Fruit fly (Drosophila melanogaster) whole organism, adult: Measurements from ENCODE around the gene CG15208.
A peak's percentile ranks its signal among the peaks of the same experiment; 100 is the strongest.

Experiments
- CG11617 ChIP-seq: fragments of 200-800 bp; sonication (Bioruptor generic); optimal IDR thresholded peaks from 2 replicates; lab custom pipeline; 2017; ENCODE audit warnings: mild to moderate bottlenecking, missing biosample characterization, missing genetic modification reagents, missing genetic modification characterization
- CG14711 ChIP-seq: fragments of 200-800 bp; sonication (Bioruptor generic); optimal IDR thresholded peaks from 2 replicates; lab custom pipeline; 2018; ENCODE audit warnings: missing biosample characterization, mild to moderate bottlenecking, missing genetic modification characterization, moderate library complexity
- CG5204 ChIP-seq: fragments of 200-800 bp; sonication (Bioruptor generic); optimal IDR thresholded peaks from 2 replicates; lab custom pipeline; 2016; ENCODE audit warnings: missing biosample characterization, missing genetic modification characterization
- CG7101 ChIP-seq: fragments of 200-800 bp; sonication (Bioruptor generic); optimal IDR thresholded peaks from 2 replicates; lab custom pipeline; 2018; ENCODE audit warnings: missing biosample characterization, mild to moderate bottlenecking, missing genetic modification characterization, moderate library complexity
- Clk ChIP-seq: fragments of 200-800 bp; sonication (Bioruptor generic); optimal IDR thresholded peaks from 2 replicates; lab custom pipeline; 2017; ENCODE audit warnings: missing biosample characterization, missing genetic modification characterization
- Crg-1 ChIP-seq: fragments of 200-800 bp; sonication (Bioruptor generic); optimal IDR thresholded peaks from 2 replicates; lab custom pipeline; 2016; ENCODE audit warnings: missing biosample characterization, missing genetic modification characterization
- Mnt ChIP-seq: fragments of 200-800 bp; sonication (Bioruptor generic); optimal IDR thresholded peaks from 2 replicates; lab custom pipeline; 2016; ENCODE audit warnings: missing biosample characterization, mild to moderate bottlenecking, missing genetic modification characterization
- bab1 ChIP-seq: fragments of 200-800 bp; sonication (Bioruptor generic); optimal IDR thresholded peaks from 3 replicates; lab custom pipeline; 2019; ENCODE audit warnings: missing biosample characterization, mild to moderate bottlenecking, missing genetic modification characterization, moderate library complexity
- kay ChIP-seq: fragments of 200-800 bp; sonication (Bioruptor generic); peaks from one replicate; lab custom pipeline; 2016; ENCODE audit warnings: missing biosample characterization, missing genetic modification characterization, borderline replicate concordance
- toe ChIP-seq: fragments of 200-800 bp; sonication (Bioruptor generic); optimal IDR thresholded peaks from 2 replicates; lab custom pipeline; 2016; ENCODE audit warnings: missing biosample characterization, missing genetic modification characterization

DNA sequence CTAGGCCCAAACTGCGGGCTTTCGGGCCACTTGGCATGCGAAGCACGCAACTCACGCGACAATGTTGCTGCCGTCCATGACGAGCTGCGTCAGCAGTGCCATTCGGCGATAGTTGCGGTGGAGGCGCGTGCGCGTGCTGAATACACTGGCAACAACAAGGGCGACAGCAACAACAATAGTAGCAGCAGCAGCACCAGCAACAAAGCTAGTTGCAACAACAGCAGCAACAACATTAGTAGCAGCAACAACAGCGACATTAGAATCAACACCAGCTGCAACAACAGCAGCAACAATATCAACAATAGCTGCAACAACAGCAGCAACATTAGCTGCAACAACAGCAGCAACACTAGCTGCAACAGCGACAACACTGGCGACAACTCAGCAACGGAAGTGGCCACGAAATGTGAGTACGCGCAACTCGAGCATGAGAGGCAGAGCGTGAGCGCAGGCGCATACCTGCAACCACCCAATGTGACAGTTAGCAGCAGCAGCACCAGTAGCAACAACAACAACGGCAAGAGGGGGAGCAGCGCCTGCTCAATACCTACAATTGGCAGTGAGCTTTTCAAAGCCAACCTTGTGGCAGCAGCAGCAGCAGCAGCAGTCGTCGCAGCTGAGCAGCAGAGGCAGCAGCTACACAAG is 6.6 kb downstream of the CG15208 start:
- TF ChIP-seq CG14711 (tag; lab: Kevin White, UChicago) (peak; percentile 84), CG5204 (GFP tag; lab: Kevin White, UChicago) (no peak), Crg-1 (GFP tag; lab: Kevin White, UChicago) (no peak), CG7101 (tag; lab: Kevin White, UChicago) (no peak), Clk (GFP tag; lab: Kevin White, UChicago) (no peak), Mnt (no peak), bab1 (GFP tag; lab: Kevin White, UChicago) (no peak), kay (no peak), CG11617 (no peak), toe (no peak)
